Worm (Caenorhabditis elegans) whole organism, L2 larva: Measurements from ENCODE around the gene W08F4.13.
A peak's percentile ranks its signal among the peaks of the same experiment; 100 is the strongest.
"Not testable (repeated sequence)": the region's sequence is repeated elsewhere in the genome, so short reads cannot be mapped to it uniquely, and the experiment has no call there.

Experiments used
- C34F6.9 ChIP-seq: fragments of 150-350 bp; optimal IDR thresholded peaks from 2 replicates; lab custom pipeline; 2014; ENCODE audit warnings: missing biosample characterization, missing genetic modification characterization
- ZK546.5 ChIP-seq: sonication (generic microtip); optimal IDR thresholded peaks from 2 replicates; lab custom pipeline; 2017; ENCODE audit warnings: missing biosample characterization, missing genetic modification characterization
- alr-1 ChIP-seq: fragments of 150-350 bp; optimal IDR thresholded peaks from 2 replicates; lab custom pipeline; 2014; ENCODE audit warnings: missing biosample characterization, missing genetic modification characterization
- ceh-82 ChIP-seq: fragments of 150-350 bp; optimal IDR thresholded peaks from 2 replicates; lab custom pipeline; 2014; ENCODE audit warnings: missing biosample characterization, missing genetic modification characterization
- crh-2 ChIP-seq: sonication (generic microtip); optimal IDR thresholded peaks from 2 replicates; lab custom pipeline; 2017; ENCODE audit warnings: missing biosample characterization, missing genetic modification characterization
- dmd-4 ChIP-seq: sonication (generic microtip); optimal IDR thresholded peaks from 2 replicates; lab custom pipeline; 2017; ENCODE audit warnings: missing biosample characterization, missing genetic modification characterization
- egl-27 ChIP-seq: sonication (generic microtip); optimal IDR thresholded peaks from 3 replicates; lab custom pipeline; 2017; ENCODE audit warnings: missing biosample characterization, missing genetic modification reagents, missing genetic modification characterization
- fos-1 ChIP-seq: fragments of 150-350 bp; optimal IDR thresholded peaks from 2 replicates; lab custom pipeline; 2014; ENCODE audit warnings: missing biosample characterization, missing genetic modification characterization
- gmeb-1 ChIP-seq: fragments of 150-350 bp; optimal IDR thresholded peaks from 2 replicates; lab custom pipeline; 2014; ENCODE audit warnings: missing biosample characterization, missing genetic modification characterization
- lin-11 ChIP-seq: fragments of 150-350 bp; sonication (generic microtip); optimal IDR thresholded peaks from 2 replicates; lab custom pipeline; 2014; ENCODE audit warnings: missing biosample characterization, missing genetic modification characterization, inconsistent platforms, mixed read lengths
- lin-13 ChIP-seq: fragments of 150-350 bp; optimal IDR thresholded peaks from 2 replicates; lab custom pipeline; 2014; ENCODE audit warnings: missing biosample characterization, missing genetic modification reagents, missing genetic modification characterization
- lin-39 ChIP-seq: fragments of 150-350 bp; optimal IDR thresholded peaks from 2 replicates; lab custom pipeline; 2014; ENCODE audit warnings: missing biosample characterization, missing genetic modification reagents, missing genetic modification characterization
- mbf-1 ChIP-seq: sonication (generic microtip); optimal IDR thresholded peaks from 2 replicates; lab custom pipeline; 2017; ENCODE audit warnings: missing biosample characterization, missing genetic modification characterization
- mdl-1 ChIP-seq, 2 experiments: fragments of 150-350 bp in 1 of 2; sonication (generic microtip) in 1 of 2; optimal IDR thresholded peaks; 2 replicates each; lab custom pipeline; 2017; ENCODE audit warnings: missing biosample characterization in 2 of 2, missing genetic modification characterization in 2 of 2
- nhr-129 ChIP-seq: fragments of 150-350 bp; optimal IDR thresholded peaks from 2 replicates; lab custom pipeline; 2014; ENCODE audit warnings: missing biosample characterization, missing genetic modification characterization
- nhr-21 ChIP-seq: fragments of 150-350 bp; optimal IDR thresholded peaks from 2 replicates; lab custom pipeline; 2014; ENCODE audit warnings: missing biosample characterization, missing genetic modification characterization
- nhr-23 ChIP-seq: fragments of 150-350 bp; optimal IDR thresholded peaks from 2 replicates; lab custom pipeline; 2014; ENCODE audit warnings: missing biosample characterization, missing genetic modification reagents, missing genetic modification characterization
- nhr-237 ChIP-seq: fragments of 150-350 bp; optimal IDR thresholded peaks from 2 replicates; lab custom pipeline; 2014; ENCODE audit warnings: missing biosample characterization, missing genetic modification characterization
- peb-1 ChIP-seq: fragments of 150-350 bp; optimal IDR thresholded peaks from 2 replicates; lab custom pipeline; 2014; ENCODE audit warnings: missing biosample characterization, missing genetic modification characterization
- sem-4 ChIP-seq: fragments of 150-350 bp; optimal IDR thresholded peaks from 2 replicates; lab custom pipeline; 2014; ENCODE audit warnings: missing biosample characterization, missing genetic modification reagents, missing genetic modification characterization
- sma-3 ChIP-seq: sonication (generic microtip); optimal IDR thresholded peaks from 2 replicates; lab custom pipeline; 2016; ENCODE audit warnings: missing genetic modification reagents, missing genetic modification characterization, missing compliant biosample characterization
- snpc-4 ChIP-seq: fragments of 150-350 bp; optimal IDR thresholded peaks from 2 replicates; lab custom pipeline; 2014; ENCODE audit warnings: missing biosample characterization, missing genetic modification characterization
- unc-39 ChIP-seq: fragments of 150-350 bp; optimal IDR thresholded peaks from 2 replicates; lab custom pipeline; 2014; ENCODE audit warnings: missing biosample characterization, missing genetic modification characterization
- unc-55 ChIP-seq: fragments of 150-350 bp; sonication (generic microtip); optimal IDR thresholded peaks from 3 replicates; lab custom pipeline; 2014; ENCODE audit warnings: missing biosample characterization, missing genetic modification reagents, missing genetic modification characterization
- ztf-4 ChIP-seq: fragments of 150-350 bp; optimal IDR thresholded peaks from 2 replicates; lab custom pipeline; 2014; ENCODE audit warnings: missing biosample characterization, missing genetic modification characterization

W08F4.13 gene

ce11 chrII:584321-584848 is at the start of gene W08F4.13, which contains the start of gene W08F4.12:
W08F4.13 (plus strand) TSS chrII:584798.
W08F4.12 (minus strand) TSS chrII:584421.
- TF ChIP-seq unc-39, result no peak
- no peak for TF ChIP-seq alr-1 (tag; lab: Kevin White, UChicago)

ce11 chrII:535226-535625 is 49.4 kb upstream of the W08F4.13 start, which contains the start of gene T27A1.3:
T27A1.3 (plus strand) TSS chrII:535526.
- TF ChIP-seq crh-2; gmeb-1 (tag; lab: Kevin White, UChicago); nhr-129: not testable (repeated sequence)

- TF ChIP-seq mdl-1 (tag; optimal IDR thresholded peaks at IDR 0.05; lab: Kevin White, UChicago), result no peak
- TF ChIP-seq nhr-21 (tag; lab: Kevin White, UChicago), result no peak
- TF ChIP-seq nhr-237 (tag; lab: Kevin White, UChicago), result no peak
- no peak for TF ChIP-seq snpc-4
- TF ChIP-seq sma-3 (GFP tag; lab: Kevin White, UChicago), result no peak
- TF ChIP-seq lin-39 (tag; lab: Kevin White, UChicago), result no peak
- no peak for TF ChIP-seq fos-1 (tag; lab: Kevin White, UChicago)
Measured at ce11 chrII:536775-537174, 47.8 kb upstream of the W08F4.13 start, which contains the start of gene T27A1.2. T27A1.2 (minus strand) TSS chrII:536875.

ce11 chrII:542416-542815 is 42.2 kb upstream of the W08F4.13 start:
- TF ChIP-seq mbf-1, result no peak
- no peak for TF ChIP-seq ceh-82 (tag; lab: Kevin White, UChicago)
- TF ChIP-seq nhr-21 (tag; lab: Kevin White, UChicago), result peak; percentile 51

- TF ChIP-seq gmeb-1 (tag; lab: Kevin White, UChicago) (no peak), nhr-23 (tag; lab: Kevin White, UChicago) (no peak), dmd-4 (no peak), ceh-82 (tag; lab: Kevin White, UChicago) (no peak), fos-1 (tag; lab: Kevin White, UChicago) (no peak), ztf-4 (tag; lab: Kevin White, UChicago) (no peak), egl-27 (tag; lab: Kevin White, UChicago) (no peak), nhr-129 (no peak)
Measured at ce11 chrII:546405-546804, 38.2 kb upstream of the W08F4.13 start, which contains the start of gene mlt-10. mlt-10 (plus strand) TSS chrII:546705.

- peak; percentile 7 for TF ChIP-seq unc-55
- TF ChIP-seq sem-4 (tag; lab: Kevin White, UChicago), result no peak
Measured at ce11 chrII:549501-549900, 35.1 kb upstream of the W08F4.13 start.

ce11 chrII:551245-551904 is 33.2 kb upstream of the W08F4.13 start, which contains the start of gene lips-7:
lips-7 (plus strand) TSS chrII:551854.
- no peak for TF ChIP-seq dmd-4

ce11 chrII:555371-555770 is 29.2 kb upstream of the W08F4.13 start:
- TF ChIP-seq C34F6.9 (tag; lab: Kevin White, UChicago) (peak; percentile 20), fos-1 (tag; lab: Kevin White, UChicago) (no peak)

- TF ChIP-seq ZK546.5 (tag; lab: Kevin White, UChicago) (no peak), lin-11 (no peak), peb-1 (tag; lab: Kevin White, UChicago) (no peak), lin-13 (GFP tag; lab: Kevin White, UChicago) (no peak), gmeb-1 (tag; lab: Kevin White, UChicago) (no peak), C34F6.9 (tag; lab: Kevin White, UChicago) (no peak)
Measured at ce11 chrII:556185-556584, 28.4 kb upstream of the W08F4.13 start, which contains the start of the genes C09E8.1 and C09E8.6. C09E8.1 (plus strand) TSS chrII:556485. C09E8.6 (plus strand) TSS chrII:556497.
